Fruit fly (Drosophila melanogaster) whole organism, pupa: ENCODE measurements around the gene CG11562.

Source experiments
- CG10348 ChIP-seq: fragments of 200-800 bp; sonication (Bioruptor generic); IDR thresholded peaks from 2 replicates; pipeline ENCODE4 v1.3.6; 2022; ENCODE audit warnings: missing biosample characterization, missing genetic modification characterization
- CG12605 ChIP-seq: fragments of 200-800 bp; sonication (Bioruptor generic); IDR thresholded peaks from 2 replicates; pipeline ENCODE4 v1.3.6; 2022; ENCODE audit warnings: missing biosample characterization, missing genetic modification characterization
- CG13204 ChIP-seq: fragments of 200-800 bp; sonication (Bioruptor generic); optimal IDR thresholded peaks from 2 replicates; lab custom pipeline; 2018; ENCODE audit warnings: missing biosample characterization, mild to moderate bottlenecking, missing genetic modification characterization, moderate library complexity
- CG14655 ChIP-seq: fragments of 200-800 bp; sonication (Bioruptor generic); optimal IDR thresholded peaks from 3 replicates; lab custom pipeline; 2017; ENCODE audit warnings: mild to moderate bottlenecking, missing biosample characterization, missing genetic modification reagents, missing genetic modification characterization
- CG15710 ChIP-seq: fragments of 200-800 bp; sonication (Bioruptor generic); optimal IDR thresholded peaks from 2 replicates; lab custom pipeline; 2018; ENCODE audit warnings: missing biosample characterization, mild to moderate bottlenecking, missing genetic modification characterization, moderate library complexity
- CG17806 ChIP-seq: fragments of 200-800 bp; sonication (Bioruptor generic); optimal IDR thresholded peaks from 2 replicates; lab custom pipeline; 2018; ENCODE audit warnings: missing biosample characterization, mild to moderate bottlenecking, missing genetic modification characterization, moderate library complexity
- CG32121 ChIP-seq: fragments of 200-800 bp; sonication (Bioruptor generic); IDR thresholded peaks from 2 replicates; pipeline ENCODE4 v1.3.6; 2022; ENCODE audit warnings: missing biosample characterization, missing genetic modification characterization
- CG34367 ChIP-seq: fragments of 200-800 bp; sonication (Bioruptor generic); optimal IDR thresholded peaks from 2 replicates; lab custom pipeline; 2018; ENCODE audit warnings: missing biosample characterization, mild to moderate bottlenecking, missing genetic modification characterization
- CG4496 ChIP-seq: fragments of 200-800 bp; sonication (Bioruptor generic); IDR thresholded peaks from 3 replicates; pipeline ENCODE4 v1.3.6; 2022; ENCODE audit warnings: missing biosample characterization, missing genetic modification characterization
- CG8159 ChIP-seq: fragments of 200-800 bp; sonication (Bioruptor generic); optimal IDR thresholded peaks from 3 replicates; lab custom pipeline; 2018; ENCODE audit warnings: missing biosample characterization, mild to moderate bottlenecking, missing genetic modification characterization, moderate library complexity
- CG8301 ChIP-seq: fragments of 200-800 bp; sonication (Bioruptor generic); optimal IDR thresholded peaks from 2 replicates; lab custom pipeline; 2018; ENCODE audit warnings: missing biosample characterization, mild to moderate bottlenecking, missing genetic modification characterization
- CG9948 ChIP-seq: fragments of 200-800 bp; sonication (Bioruptor generic); optimal IDR thresholded peaks from 2 replicates; lab custom pipeline; 2018; ENCODE audit warnings: missing biosample characterization, mild to moderate bottlenecking, missing genetic modification characterization, moderate library complexity
- D1 ChIP-seq: fragments of 200-800 bp; sonication (Bioruptor generic); optimal IDR thresholded peaks from 2 replicates; lab custom pipeline; 2018; ENCODE audit warnings: missing biosample characterization, mild to moderate bottlenecking, missing genetic modification characterization, moderate library complexity
- EcR ChIP-seq: fragments of 200-800 bp; sonication (Bioruptor generic); optimal IDR thresholded peaks from 3 replicates; lab custom pipeline; 2019; ENCODE audit warnings: missing biosample characterization, missing genetic modification characterization, mild to moderate bottlenecking, moderate library complexity, missing genetic modification reagents
- Ets98B ChIP-seq: fragments of 200-800 bp; sonication (Bioruptor generic); IDR thresholded peaks from 2 replicates; pipeline ENCODE4 v1.3.6; 2022; ENCODE audit warnings: missing biosample characterization, missing genetic modification characterization
- Pif1A ChIP-seq: fragments of 200-800 bp; sonication (Bioruptor generic); optimal IDR thresholded peaks from 3 replicates; lab custom pipeline; 2016; ENCODE audit warnings: missing biosample characterization, missing genetic modification characterization
- Pif1B ChIP-seq: fragments of 200-800 bp; sonication (Bioruptor generic); optimal IDR thresholded peaks from 3 replicates; lab custom pipeline; 2016; ENCODE audit warnings: missing biosample characterization, missing genetic modification characterization
- Snoo ChIP-seq: fragments of 200-800 bp; sonication (Bioruptor generic); optimal IDR thresholded peaks from 3 replicates; lab custom pipeline; 2017; ENCODE audit warnings: missing biosample characterization, mild to moderate bottlenecking, missing genetic modification characterization, inconsistent platforms
- fd96Ca ChIP-seq: fragments of 200-800 bp; sonication (Bioruptor generic); IDR thresholded peaks from 3 replicates; pipeline ENCODE4 v1.3.6; 2022; ENCODE audit warnings: missing biosample characterization, missing genetic modification characterization
- gl ChIP-seq: fragments of 200-800 bp; sonication (Bioruptor generic); optimal IDR thresholded peaks from 2 replicates; lab custom pipeline; 2018; ENCODE audit warnings: missing biosample characterization, mild to moderate bottlenecking, missing genetic modification characterization
- rn ChIP-seq: fragments of 200-800 bp; sonication (Bioruptor generic); IDR thresholded peaks from 2 replicates; pipeline ENCODE4 v1.3.6; 2022; ENCODE audit warnings: missing biosample characterization, missing genetic modification characterization

CG11562 gene

DNA sequence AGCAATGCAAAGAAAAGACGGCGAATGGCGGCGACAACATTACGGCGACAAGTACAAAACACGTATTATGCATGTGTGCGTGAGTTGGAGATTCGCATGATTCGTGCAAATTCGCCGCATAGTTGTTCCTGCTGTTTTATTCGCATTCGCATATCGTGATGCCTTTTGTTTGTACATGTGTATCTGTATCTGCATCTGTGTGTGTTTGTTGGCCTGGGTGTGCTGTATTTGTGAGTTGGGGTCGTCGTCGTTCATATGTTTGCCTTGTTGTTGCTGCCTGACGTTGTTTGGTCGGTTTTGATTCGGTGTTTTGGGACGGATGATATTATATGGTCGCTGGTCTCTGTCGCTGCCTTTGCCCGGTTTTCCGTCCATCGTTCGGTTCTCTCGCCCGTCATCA lies 44.8 kb upstream of the CG11562 start:
- TF ChIP-seq EcR (GFP tag; lab: Kevin White, UChicago) (peak; percentile 94), CG9948 (tag; lab: Kevin White, UChicago) (no peak)

DNA sequence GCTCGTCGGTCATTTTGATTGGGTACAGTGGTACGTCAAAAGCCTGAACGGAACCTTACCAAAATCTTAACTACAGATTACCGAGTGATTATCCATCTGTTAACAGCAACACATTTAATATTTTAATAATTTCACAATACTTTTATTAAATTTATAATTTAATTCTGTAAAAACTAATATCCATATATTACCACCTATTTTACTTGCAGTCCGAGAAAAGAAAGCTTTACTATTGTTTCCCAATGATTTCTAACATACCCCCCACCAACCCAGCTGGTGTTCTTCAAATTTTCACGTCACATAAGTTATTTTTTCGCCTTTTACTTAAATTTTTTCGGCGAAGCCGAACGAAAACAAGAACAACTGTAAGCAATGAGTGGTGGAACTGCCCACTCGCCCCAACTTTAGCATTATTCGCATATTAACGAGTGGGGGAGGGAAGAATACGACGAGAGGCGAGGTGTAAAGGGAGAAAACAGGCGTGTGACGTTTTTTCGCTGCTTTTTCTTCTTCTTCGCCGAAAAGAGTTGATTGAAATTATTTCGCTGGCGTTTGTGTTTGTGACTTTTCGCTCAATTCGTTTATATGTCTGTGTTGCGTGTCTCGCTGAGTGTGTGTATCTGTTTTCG lies 44.3 kb upstream of the CG11562 start:
- TF ChIP-seq D1 (tag; lab: Kevin White, UChicago) = peak; percentile 24
- peak; percentile 55 for TF ChIP-seq CG15710
- 0 out of 2 replicates have a peak, but pooled peaks have one; percentile 32 for TF ChIP-seq CG32121 (GFP tag; lab: Robert Waterston, UW)
- TF ChIP-seq EcR (GFP tag; lab: Kevin White, UChicago) = no peak
- no peak for TF ChIP-seq CG13204
- TF ChIP-seq CG9948 (tag; lab: Kevin White, UChicago) = peak; percentile 67
- peak; percentile 46 for TF ChIP-seq CG17806 (tag; lab: Kevin White, UChicago)
- peak; percentile 40 for TF ChIP-seq CG34367 (tag; lab: Kevin White, UChicago)
- TF ChIP-seq Snoo = peak; percentile 70
- peak; percentile 55 for TF ChIP-seq CG4496 (GFP tag; lab: Robert Waterston, UW)
- TF ChIP-seq CG14655 (GFP tag; lab: Kevin White, UChicago) = peak; percentile 80
- peak; percentile 53 for TF ChIP-seq CG8301 (tag; lab: Kevin White, UChicago)
- TF ChIP-seq CG8159 (tag; lab: Kevin White, UChicago) = peak; percentile 77
- TF ChIP-seq CG10348 (GFP tag; lab: Robert Waterston, UW) = no peak
- TF ChIP-seq fd96Ca (GFP tag; lab: Robert Waterston, UW) = peak; percentile 35; the same call in 1 of the 3 replicates
- peak; percentile 56; the same call in 1 of the 2 replicates for TF ChIP-seq Ets98B (GFP tag; lab: Robert Waterston, UW)
- no peak for TF ChIP-seq rn (GFP tag; lab: Robert Waterston, UW)
- peak; percentile 55 for TF ChIP-seq Pif1A (GFP tag; lab: Kevin White, UChicago)
- TF ChIP-seq Pif1B (GFP tag; lab: Kevin White, UChicago) = peak; percentile 77
- no peak for TF ChIP-seq gl
- TF ChIP-seq CG12605 (GFP tag; lab: Robert Waterston, UW) = no peak

DNA sequence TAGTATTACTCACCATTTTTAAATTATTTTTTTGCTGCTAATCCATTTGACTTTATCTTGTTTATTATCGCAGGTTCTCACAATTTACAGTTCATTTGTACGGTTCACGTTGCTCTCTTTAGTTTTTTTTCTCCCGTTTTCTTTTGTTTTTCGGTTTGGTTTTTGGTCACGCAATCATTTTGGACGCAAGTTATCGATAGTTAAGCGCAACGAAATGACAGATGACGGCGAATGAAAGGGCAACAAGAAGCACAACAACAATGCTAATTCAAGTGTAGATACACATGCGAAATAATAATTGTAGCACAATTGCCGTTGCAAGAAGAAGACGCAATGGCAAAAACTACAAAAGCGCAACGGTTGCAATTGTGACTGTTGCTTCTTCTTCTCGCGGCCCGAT lies 43.6 kb upstream of the CG11562 start:
- TF ChIP-seq D1 (tag; lab: Kevin White, UChicago) (no peak), CG14655 (GFP tag; lab: Kevin White, UChicago) (no peak), CG8159 (tag; lab: Kevin White, UChicago) (no peak), CG9948 (tag; lab: Kevin White, UChicago) (no peak), gl (no peak), Pif1A (GFP tag; lab: Kevin White, UChicago) (no peak), CG13204 (no peak)
- TF ChIP-seq, all 21 proteins: peak for 0

DNA sequence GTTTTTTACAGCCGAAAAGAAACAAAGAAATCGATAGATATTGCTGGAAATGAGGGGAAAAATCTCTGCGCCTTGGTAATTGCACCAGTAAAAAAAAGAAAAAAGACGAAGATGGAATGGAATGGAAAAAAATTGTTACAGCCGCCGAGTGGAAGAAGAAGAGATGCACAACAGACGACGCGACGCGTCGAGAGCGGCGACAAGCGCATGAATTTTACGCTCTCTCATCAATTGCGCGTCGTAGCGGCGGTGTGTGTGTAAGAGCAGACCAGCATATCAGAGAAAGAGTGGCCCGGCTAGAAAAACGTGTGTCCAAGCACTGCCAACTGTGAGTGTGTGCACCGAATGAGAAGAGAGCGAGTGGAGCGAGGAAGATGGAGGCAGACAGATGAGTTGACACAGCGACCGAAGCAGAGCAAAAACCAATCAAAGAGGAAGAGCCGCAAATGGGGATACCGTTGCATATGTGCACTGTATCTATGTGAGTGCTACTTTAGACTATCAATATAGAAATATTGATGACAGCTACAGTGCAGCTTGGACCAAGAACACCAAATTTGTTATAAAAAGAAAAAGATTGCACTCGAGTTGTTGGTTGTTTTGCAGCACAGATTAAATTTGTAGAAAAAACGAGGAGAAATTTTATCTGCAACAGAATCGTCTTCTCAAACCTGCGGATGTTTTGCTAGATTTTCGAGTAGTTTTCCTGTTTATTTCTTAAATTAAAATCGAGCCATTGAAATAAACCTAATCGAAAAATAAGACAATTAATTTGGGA lies 43.0 kb upstream of the CG11562 start:
- TF ChIP-seq CG13204 (peak; percentile 81), CG15710 (peak; percentile 16), CG9948 (tag; lab: Kevin White, UChicago) (peak; percentile 64), rn (GFP tag; lab: Robert Waterston, UW) (peak; percentile 28; the same call in 1 of the 2 replicates), CG17806 (tag; lab: Kevin White, UChicago) (peak; percentile 40), CG12605 (GFP tag; lab: Robert Waterston, UW) (peak; percentile 32), Snoo (no peak), CG10348 (GFP tag; lab: Robert Waterston, UW) (no peak), CG14655 (GFP tag; lab: Kevin White, UChicago) (peak; percentile 75), Pif1A (GFP tag; lab: Kevin White, UChicago) (peak; percentile 76), Ets98B (GFP tag; lab: Robert Waterston, UW) (peak; percentile 50), CG4496 (GFP tag; lab: Robert Waterston, UW) (peak; percentile 68), CG8159 (tag; lab: Kevin White, UChicago) (peak; percentile 31), EcR (GFP tag; lab: Kevin White, UChicago) (peak; percentile 82), CG34367 (tag; lab: Kevin White, UChicago) (peak; percentile 23), fd96Ca (GFP tag; lab: Robert Waterston, UW) (peak; percentile 72), gl (peak; percentile 38), CG32121 (GFP tag; lab: Robert Waterston, UW) (peak; percentile 41; the same call in 1 of the 2 replicates), D1 (tag; lab: Kevin White, UChicago) (no peak), CG8301 (tag; lab: Kevin White, UChicago) (peak; percentile 75), Pif1B (GFP tag; lab: Kevin White, UChicago) (peak; percentile 40)

- no peak; the same call in 2 of the 3 replicates for TF ChIP-seq fd96Ca (GFP tag; lab: Robert Waterston, UW)
- TF ChIP-seq CG32121 (GFP tag; lab: Robert Waterston, UW) = no peak
- TF ChIP-seq CG12605 (GFP tag; lab: Robert Waterston, UW) = no peak; the same call in 1 of the 2 replicates
- TF ChIP-seq EcR (GFP tag; lab: Kevin White, UChicago) = peak; percentile 55
- TF ChIP-seq CG14655 (GFP tag; lab: Kevin White, UChicago) = peak; percentile 28
- peak; percentile 1 for TF ChIP-seq CG17806 (tag; lab: Kevin White, UChicago)
- peak; percentile 16 for TF ChIP-seq CG15710
- 0 out of 2 replicates have a peak, but pooled peaks have one; percentile 10 for TF ChIP-seq Ets98B (GFP tag; lab: Robert Waterston, UW)
- TF ChIP-seq gl = peak; percentile 30
- no peak; the same call in 2 of the 3 replicates for TF ChIP-seq CG4496 (GFP tag; lab: Robert Waterston, UW)
- peak; percentile 39 for TF ChIP-seq CG8159 (tag; lab: Kevin White, UChicago)
Measured at dm6 chr2L:250507-251215, 41.6 kb upstream of the CG11562 start, which contains the start of gene kis. Gene kis (minus strand): TSS chr2L:250823.
